Worm (Caenorhabditis elegans): Measurements from ENCODE around the gene xrn-1.

Gene xrn-1

DNA sequence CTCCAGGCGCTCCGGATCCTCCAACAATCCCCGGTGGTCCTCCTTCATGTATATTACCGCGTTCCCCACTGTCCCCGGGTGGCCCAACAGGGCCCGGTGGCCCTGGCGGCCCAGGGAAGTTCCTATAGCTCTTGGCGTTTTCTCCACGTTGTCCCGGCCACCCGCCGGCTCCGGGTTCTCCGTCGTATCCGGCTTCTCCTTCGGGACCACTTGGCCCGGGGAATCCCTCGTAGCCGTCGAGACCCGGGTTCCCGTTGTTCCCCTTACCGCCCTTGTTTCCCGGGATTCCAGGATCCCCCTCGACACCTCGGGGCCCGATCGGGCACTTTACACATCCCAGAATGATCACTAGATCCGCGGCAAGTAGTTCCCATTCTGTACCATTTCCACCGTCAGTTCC is 22.5 kb downstream of the xrn-1 start:
- TF ChIP-seq hpl-2 (GFP tag; optimal IDR thresholded peaks at IDR 0.05) = no peak
- TF ChIP-seq nhr-47 (tag; optimal IDR thresholded peaks at IDR 0.05) = no peak
- no peak for TF ChIP-seq ama-1 (optimal IDR thresholded peaks at IDR 0.05)
- no peak for TF ChIP-seq lin-39 (tag; optimal IDR thresholded peaks at IDR 0.05)
- no peak for TF ChIP-seq fkh-4 (tag; optimal IDR thresholded peaks at IDR 0.05; ENCODE audit: borderline replicate concordance)
- TF ChIP-seq lin-13 (GFP tag; optimal IDR thresholded peaks at IDR 0.05) = no peak
- no peak for TF ChIP-seq pqm-1 (tag; optimal IDR thresholded peaks at IDR 0.05)
- no peak for TF ChIP-seq lsy-2 (tag; optimal IDR thresholded peaks at IDR 0.05)
- no peak for TF ChIP-seq nhr-11 (tag; optimal IDR thresholded peaks at IDR 0.05)
- no peak for TF ChIP-seq isw-1 (GFP tag; IDR thresholded peaks at IDR 0.05)
- no peak for TF ChIP-seq lin-14 (GFP tag; optimal IDR thresholded peaks at IDR 0.05)
- TF ChIP-seq hlh-4 (tag; optimal IDR thresholded peaks at IDR 0.05) = no peak
- TF ChIP-seq lir-3 (tag; optimal IDR thresholded peaks at IDR 0.05; ENCODE audit: poor library complexity) = no peak
- TF ChIP-seq zag-1 (tag; optimal IDR thresholded peaks at IDR 0.05) = no peak
- no peak for TF ChIP-seq zip-4 (GFP tag; optimal IDR thresholded peaks at IDR 0.05)
- no peak for TF ChIP-seq lin-15B (tag; optimal IDR thresholded peaks at IDR 0.05)
- TF ChIP-seq lin-35 (GFP tag; optimal IDR thresholded peaks at IDR 0.05) = no peak

- TF ChIP-seq lin-39 (tag; optimal IDR thresholded peaks at IDR 0.05) (no peak), blmp-1 (tag; optimal IDR thresholded peaks at IDR 0.05) (no peak), sox-4 (tag; optimal IDR thresholded peaks at IDR 0.05) (no peak), mef-2 (tag; optimal IDR thresholded peaks at IDR 0.05) (no peak), alr-1 (tag; optimal IDR thresholded peaks at IDR 0.05; ENCODE audit: borderline replicate concordance) (no peak), rnt-1 (tag; optimal IDR thresholded peaks at IDR 0.05) (no peak), egl-27 (tag; optimal IDR thresholded peaks at IDR 0.05) (no peak), unc-30 (tag; optimal IDR thresholded peaks at IDR 0.05) (no peak), swsn-7 (tag; optimal IDR thresholded peaks at IDR 0.05) (no peak), Y116A8C.19 (tag; optimal IDR thresholded peaks at IDR 0.05; ENCODE audit: borderline replicate concordance) (no peak), lsy-2 (tag; optimal IDR thresholded peaks at IDR 0.05) (no peak), fos-1 (tag; optimal IDR thresholded peaks at IDR 0.05) (no peak), ceh-8 (GFP tag; optimal IDR thresholded peaks at IDR 0.05) (no peak), sptf-1 (tag; optimal IDR thresholded peaks at IDR 0.05) (no peak), nhr-20 (tag; optimal IDR thresholded peaks at IDR 0.05) (no peak), F16B12.6 (tag; optimal IDR thresholded peaks at IDR 0.05) (no peak), irx-1 (tag; optimal IDR thresholded peaks at IDR 0.05) (no peak), C16A3.4 (tag; optimal IDR thresholded peaks at IDR 0.05) (no peak), efl-3 (GFP tag; optimal IDR thresholded peaks at IDR 0.05) (no peak)
Observed at ce11 chrII:14094590-14094989, 25.9 kb downstream of the xrn-1 start, which contains the start of gene col-87. Gene col-87 (minus strand): TSS chrII:14094690.

- TF ChIP-seq C04F5.9 (tag; optimal IDR thresholded peaks at IDR 0.05) = no peak
- TF ChIP-seq lin-35 (GFP tag; optimal IDR thresholded peaks at IDR 0.05) = no peak
- TF ChIP-seq irx-1 (tag; optimal IDR thresholded peaks at IDR 0.05) = no peak
- no peak for TF ChIP-seq dpl-1 (GFP tag; optimal IDR thresholded peaks at IDR 0.05)
- no peak for TF ChIP-seq lin-39 (tag; optimal IDR thresholded peaks at IDR 0.05)
- TF ChIP-seq unc-62 (GFP tag; optimal IDR thresholded peaks at IDR 0.05) = no peak
- no peak for TF ChIP-seq ceh-63 (GFP tag; optimal IDR thresholded peaks at IDR 0.05)
- TF ChIP-seq ceh-90 (tag; optimal IDR thresholded peaks at IDR 0.05) = no peak
- TF ChIP-seq skn-1 (tag; optimal IDR thresholded peaks at IDR 0.05) = no peak
- no peak for TF ChIP-seq nhr-71 (tag; optimal IDR thresholded peaks at IDR 0.05)
- no peak for TF ChIP-seq ama-1 (optimal IDR thresholded peaks at IDR 0.05)
- no peak for TF ChIP-seq alr-1 (tag; optimal IDR thresholded peaks at IDR 0.05; ENCODE audit: borderline replicate concordance)
- no peak for TF ChIP-seq hlh-4 (tag; optimal IDR thresholded peaks at IDR 0.05)
- no peak for TF ChIP-seq fos-1 (tag; optimal IDR thresholded peaks at IDR 0.05)
- TF ChIP-seq zip-4 (GFP tag; optimal IDR thresholded peaks at IDR 0.05) = no peak
- TF ChIP-seq mdl-1 (tag; optimal IDR thresholded peaks at IDR 0.05) = no peak
Observed at ce11 chrII:14095875-14096274, 27.2 kb downstream of the xrn-1 start.
